Worm (Caenorhabditis elegans) whole organism, late embryonic: ENCODE data around the gene tbx-36.

ENCODE experiments used
- T23F11.4 ChIP-seq: fragments of 200-800 bp; sonication (Bioruptor generic); optimal IDR thresholded peaks from 2 replicates; lab custom pipeline; 2018; ENCODE audit warnings: mild to moderate bottlenecking, missing genetic modification characterization, missing compliant biosample characterization
- Y22D7AL.16 ChIP-seq: sonication (generic microtip); optimal IDR thresholded peaks from 2 replicates; lab custom pipeline; 2016; ENCODE audit warnings: missing genetic modification characterization, missing compliant biosample characterization
- ama-1 ChIP-seq: fragments of 150-350 bp; optimal IDR thresholded peaks from 2 replicates; lab custom pipeline; 2014
- ceh-2 ChIP-seq: sonication (generic microtip); optimal IDR thresholded peaks from 2 replicates; lab custom pipeline; 2016; ENCODE audit warnings: missing genotype, missing genetic modification characterization, missing compliant biosample characterization
- ceh-22 ChIP-seq: sonication (generic microtip); optimal IDR thresholded peaks from 2 replicates; lab custom pipeline; 2017; ENCODE audit warnings: missing biosample characterization, missing genetic modification characterization
- ceh-31 ChIP-seq: sonication (generic microtip); optimal IDR thresholded peaks from 2 replicates; lab custom pipeline; 2016; ENCODE audit warnings: missing genetic modification characterization, missing compliant biosample characterization
- ceh-34 ChIP-seq: sonication (generic microtip); optimal IDR thresholded peaks from 2 replicates; lab custom pipeline; 2016; ENCODE audit warnings: mild to moderate bottlenecking, missing genetic modification characterization, missing compliant biosample characterization
- ceh-45 ChIP-seq: fragments of 200-800 bp; sonication (Bioruptor generic); IDR thresholded peaks from 2 replicates; pipeline ENCODE4 v1.3.6; 2022; ENCODE audit warnings: missing genetic modification reagents, missing genetic modification characterization, missing compliant biosample characterization
- che-1 ChIP-seq: sonication (generic microtip); optimal IDR thresholded peaks from 2 replicates; lab custom pipeline; 2016; ENCODE audit warnings: mild to moderate bottlenecking, missing genetic modification characterization, missing compliant biosample characterization
- dmd-4 ChIP-seq: sonication (generic microtip); optimal IDR thresholded peaks from 2 replicates; lab custom pipeline; 2016; ENCODE audit warnings: borderline replicate concordance, missing genetic modification characterization, missing compliant biosample characterization
- dve-1 ChIP-seq: sonication (generic microtip); optimal IDR thresholded peaks from 2 replicates; lab custom pipeline; 2017; ENCODE audit warnings: antibody characterized with exemption, mild to moderate bottlenecking, missing genetic modification characterization, missing compliant biosample characterization
- elt-2 ChIP-seq: sonication (generic microtip); optimal IDR thresholded peaks from 2 replicates; lab custom pipeline; 2016; ENCODE audit warnings: missing genetic modification reagents, missing genetic modification characterization, missing compliant biosample characterization
- eyg-1 ChIP-seq: sonication (generic microtip); optimal IDR thresholded peaks from 2 replicates; lab custom pipeline; 2016; ENCODE audit warnings: missing genotype, missing genetic modification characterization, missing compliant biosample characterization
- fkh-10 ChIP-seq: fragments of 150-350 bp; optimal IDR thresholded peaks from 2 replicates; lab custom pipeline; 2014; ENCODE audit warnings: missing biosample characterization, missing genetic modification reagents, missing genetic modification characterization
- fkh-6 ChIP-seq: sonication (generic microtip); optimal IDR thresholded peaks from 2 replicates; lab custom pipeline; 2016; ENCODE audit warnings: missing genetic modification characterization, missing compliant biosample characterization
- hlh-30 ChIP-seq: sonication (generic microtip); optimal IDR thresholded peaks from 2 replicates; lab custom pipeline; 2017; ENCODE audit warnings: antibody characterized with exemption, missing genetic modification characterization, missing compliant biosample characterization; ENCODE audit not compliant: insufficient read depth
- mec-3 ChIP-seq: sonication (generic microtip); optimal IDR thresholded peaks from 2 replicates; lab custom pipeline; 2016; ENCODE audit warnings: borderline replicate concordance, missing genetic modification characterization, missing compliant biosample characterization
- nhr-11 ChIP-seq: fragments of 150-350 bp; optimal IDR thresholded peaks from 2 replicates; lab custom pipeline; 2014; ENCODE audit warnings: missing biosample characterization, missing genetic modification characterization
- npax-4 ChIP-seq: sonication (generic microtip); optimal IDR thresholded peaks from 2 replicates; lab custom pipeline; 2016; ENCODE audit warnings: missing genetic modification characterization, missing compliant biosample characterization
- odd-2 ChIP-seq: sonication (generic microtip); optimal IDR thresholded peaks from 2 replicates; lab custom pipeline; 2017; ENCODE audit warnings: antibody characterized with exemption, mild to moderate bottlenecking, missing genetic modification characterization, missing compliant biosample characterization
- pag-3 ChIP-seq: sonication (generic microtip); optimal IDR thresholded peaks from 2 replicates; lab custom pipeline; 2016; ENCODE audit warnings: missing compliant biosample characterization, missing genetic modification characterization, borderline replicate concordance
- pax-1 ChIP-seq: fragments of 150-350 bp; optimal IDR thresholded peaks from 2 replicates; lab custom pipeline; 2014; ENCODE audit warnings: missing biosample characterization, missing genetic modification characterization
- pha-2 ChIP-seq: sonication (generic microtip); optimal IDR thresholded peaks from 2 replicates; lab custom pipeline; 2017; ENCODE audit warnings: mild to moderate bottlenecking, missing genetic modification characterization, missing compliant biosample characterization
- pqm-1 ChIP-seq: sonication (generic microtip); optimal IDR thresholded peaks from 2 replicates; lab custom pipeline; 2016; ENCODE audit warnings: missing genetic modification characterization, missing compliant biosample characterization
- rnt-1 ChIP-seq: sonication (generic microtip); optimal IDR thresholded peaks from 2 replicates; lab custom pipeline; 2016; ENCODE audit warnings: missing genetic modification characterization, missing compliant biosample characterization
- sox-2 ChIP-seq: fragments of 200-800 bp; sonication (Bioruptor generic); IDR thresholded peaks from 2 replicates; pipeline ENCODE4 v1.3.6; 2022; ENCODE audit warnings: missing genetic modification reagents, missing genetic modification characterization, missing compliant biosample characterization
- sox-4 ChIP-seq: sonication (generic microtip); optimal IDR thresholded peaks from 2 replicates; lab custom pipeline; 2017; ENCODE audit warnings: mild to moderate bottlenecking, missing genetic modification characterization, inconsistent platforms, missing compliant biosample characterization
- syd-9 ChIP-seq: sonication (generic microtip); optimal IDR thresholded peaks from 2 replicates; lab custom pipeline; 2016; ENCODE audit warnings: mild to moderate bottlenecking, missing genetic modification characterization, moderate library complexity, missing compliant biosample characterization
- tbx-2 ChIP-seq: sonication (generic microtip); optimal IDR thresholded peaks from 2 replicates; lab custom pipeline; 2016; ENCODE audit warnings: missing genetic modification characterization, missing compliant biosample characterization
- tbx-7 ChIP-seq: sonication (generic microtip); optimal IDR thresholded peaks from 2 replicates; lab custom pipeline; 2016; ENCODE audit warnings: missing genotype, missing genetic modification characterization, missing compliant biosample characterization
- ttx-3 ChIP-seq: sonication (generic microtip); optimal IDR thresholded peaks from 2 replicates; lab custom pipeline; 2016; ENCODE audit warnings: missing genetic modification reagents, missing genetic modification characterization, missing compliant biosample characterization
- zip-5 ChIP-seq: sonication (generic microtip); optimal IDR thresholded peaks from 2 replicates; lab custom pipeline; 2016; ENCODE audit warnings: missing genetic modification characterization, missing compliant biosample characterization

tbx-36 gene

ce11 chrIV:11970171-11970570 lies 19.8 kb downstream of the tbx-36 start, which contains the start of gene ZK829.9:
TSS of gene ZK829.9 (plus strand) at chrIV:11970534.
- TF ChIP-seq npax-4 (tag; lab: Kevin White, UChicago) (no peak), ceh-2 (tag; lab: Kevin White, UChicago) (no peak), dmd-4 (tag; lab: Kevin White, UChicago) (no peak), pha-2 (tag; lab: Kevin White, UChicago) (no peak), elt-2 (no peak), ceh-45 (GFP tag; lab: Robert Waterston, UW) (no peak), sox-2 (GFP tag; lab: Robert Waterston, UW) (no peak), odd-2 (tag; lab: Kevin White, UChicago) (no peak), ceh-31 (no peak), nhr-11 (tag; lab: Kevin White, UChicago) (no peak), tbx-7 (tag; lab: Kevin White, UChicago) (no peak), fkh-6 (tag; lab: Kevin White, UChicago) (no peak), ceh-34 (no peak), Y22D7AL.16 (tag; lab: Kevin White, UChicago) (no peak), tbx-2 (tag; lab: Kevin White, UChicago) (no peak), eyg-1 (no peak), zip-5 (tag; lab: Kevin White, UChicago) (no peak), T23F11.4 (no peak)

ce11 chrIV:11986407-11986806 lies 36.0 kb downstream of the tbx-36 start:
- no peak for TF ChIP-seq syd-9 (tag; lab: Kevin White, UChicago)
- TF ChIP-seq dve-1 = no peak
- no peak for TF ChIP-seq pqm-1
- no peak for TF ChIP-seq ceh-22 (tag; lab: Kevin White, UChicago)
- no peak for TF ChIP-seq pax-1 (tag; lab: Kevin White, UChicago)
- no peak for TF ChIP-seq sox-2 (GFP tag; lab: Robert Waterston, UW)
- no peak for TF ChIP-seq zip-5 (tag; lab: Kevin White, UChicago)
- no peak for TF ChIP-seq hlh-30
- no peak for TF ChIP-seq pag-3 (tag; lab: Kevin White, UChicago)
- TF ChIP-seq mec-3 = no peak
- no peak for TF ChIP-seq ceh-34
- no peak for TF ChIP-seq fkh-10 (GFP tag; lab: Kevin White, UChicago)
- TF ChIP-seq fkh-6 (tag; lab: Kevin White, UChicago) = no peak
- no peak for TF ChIP-seq ttx-3 (tag; lab: Kevin White, UChicago)
- no peak for TF ChIP-seq rnt-1 (tag; lab: Kevin White, UChicago)
- TF ChIP-seq dmd-4 (tag; lab: Kevin White, UChicago) = no peak
- TF ChIP-seq sox-4 (tag; lab: Kevin White, UChicago) = no peak
- no peak for TF ChIP-seq che-1 (tag; lab: Kevin White, UChicago)
- TF ChIP-seq ama-1 = no peak
